Worm (Caenorhabditis elegans) whole organism, L3 larva: ENCODE data around the gene nspe-5.

ENCODE experiments used
- ama-1 ChIP-seq: fragments of 150-350 bp; optimal IDR thresholded peaks from 2 replicates; lab custom pipeline; 2018
- ceh-28 ChIP-seq: fragments of 150-350 bp; optimal IDR thresholded peaks from 2 replicates; lab custom pipeline; 2014; ENCODE audit warnings: missing biosample characterization, missing genetic modification reagents, missing genetic modification characterization
- nhr-25 ChIP-seq: sonication (generic microtip); optimal IDR thresholded peaks from 2 replicates; lab custom pipeline; 2017; ENCODE audit warnings: missing biosample characterization, missing genetic modification characterization
- ztf-4 ChIP-seq: fragments of 150-350 bp; optimal IDR thresholded peaks from 2 replicates; lab custom pipeline; 2014; ENCODE audit warnings: missing biosample characterization, missing genetic modification characterization

DNA sequence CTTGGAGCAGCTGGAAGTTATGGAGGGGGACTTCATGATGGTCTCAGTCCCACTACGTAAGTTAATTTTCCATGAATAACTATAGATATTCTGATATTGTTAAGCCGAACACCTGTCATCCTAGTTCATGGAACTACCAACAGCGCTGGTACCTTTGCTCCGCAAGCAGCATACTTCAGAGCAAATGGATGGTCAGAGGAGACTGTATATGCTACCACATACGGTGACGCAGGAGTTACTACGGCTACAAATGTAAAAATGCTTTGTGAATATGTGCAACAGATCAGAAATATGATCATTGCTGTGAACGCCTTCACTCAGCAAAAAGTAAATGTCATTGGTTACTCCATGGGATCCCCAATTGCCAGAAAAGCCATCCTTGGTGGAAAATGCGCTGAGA is 22.6 kb upstream of the nspe-5 start:
- TF ChIP-seq ztf-4 (tag; lab: Kevin White, UChicago) (no peak), ama-1 (lab: Kevin White, UChicago) (no peak), nhr-25 (no peak), ceh-28 (tag; lab: Kevin White, UChicago) (no peak)
